Fruit fly (Drosophila melanogaster) Kc167 (cell line): ENCODE measurements around the gene squ.

Experiments
- Sin3A ChIP-seq: fragments of >200 bp; optimal IDR thresholded peaks from 2 replicates; lab custom pipeline; 2018; ENCODE audit warnings: missing external identifiers
- h ChIP-seq: fragments of >200 bp; optimal IDR thresholded peaks from 3 replicates; lab custom pipeline; 2018; ENCODE audit warnings: missing external identifiers
- insv ChIP-seq: fragments of >200 bp; optimal IDR thresholded peaks from 3 replicates; lab custom pipeline; 2018; ENCODE audit warnings: missing external identifiers
- psq ChIP-seq: fragments of >200 bp; optimal IDR thresholded peaks from 2 replicates; lab custom pipeline; 2017; ENCODE audit warnings: missing external identifiers
- ttk ChIP-seq: sonication (Bioruptor generic); optimal IDR thresholded peaks from 2 replicates; lab custom pipeline; 2017; ENCODE audit warnings: missing external identifiers

DNA sequence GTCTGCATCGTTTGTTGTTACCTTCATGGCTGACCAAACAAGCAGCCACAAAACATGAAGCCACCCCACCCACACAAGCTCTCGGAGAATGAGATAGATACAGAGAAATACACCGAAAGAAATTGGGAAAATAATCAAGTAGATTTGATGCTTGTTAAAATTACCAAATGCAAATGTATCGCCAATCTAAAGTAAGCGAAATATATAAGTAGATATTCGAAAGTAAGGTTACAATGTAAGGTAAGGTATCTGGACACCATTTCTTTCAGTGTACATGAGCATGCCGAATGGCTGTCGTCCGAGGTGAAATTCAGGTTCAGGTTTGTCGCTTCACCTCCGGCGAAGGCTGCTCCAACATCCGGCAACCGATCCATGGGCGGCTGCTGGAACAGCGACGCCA lies 7.6 kb upstream of the squ start:
- TF ChIP-seq ttk (lab: Kevin White, UChicago), result no peak
- TF ChIP-seq h (lab: Kevin White, UChicago), result no peak
- TF ChIP-seq psq (lab: Kevin White, UChicago), result no peak
- no peak for TF ChIP-seq insv
- no peak for TF ChIP-seq Sin3A (lab: Kevin White, UChicago)
